Fruit fly (Drosophila melanogaster) whole organism, prepupa: ENCODE measurements around the gene CG4598.

ENCODE experiments used
- Blimp-1 ChIP-seq: fragments of 200-800 bp; sonication (Bioruptor generic); optimal IDR thresholded peaks from 3 replicates; lab custom pipeline; 2017; ENCODE audit warnings: missing biosample characterization, missing genetic modification characterization, mild to moderate bottlenecking, moderate library complexity, missing genetic modification reagents
- CG11294 ChIP-seq: fragments of 200-800 bp; sonication (Bioruptor generic); IDR thresholded peaks from 2 replicates; pipeline ENCODE4 v1.3.6; 2022; ENCODE audit warnings: missing biosample characterization, missing genetic modification characterization
- CG11762 ChIP-seq: fragments of 200-800 bp; sonication (Bioruptor generic); optimal IDR thresholded peaks from 3 replicates; lab custom pipeline; 2016; ENCODE audit warnings: missing biosample characterization, missing genetic modification characterization; ENCODE audit not compliant: insufficient read depth
- CG11902 ChIP-seq: fragments of 200-800 bp; sonication (Bioruptor generic); optimal IDR thresholded peaks from 3 replicates; lab custom pipeline; 2016; ENCODE audit warnings: missing biosample characterization, missing genetic modification characterization
- CG16779 ChIP-seq: fragments of 200-800 bp; sonication (Bioruptor generic); optimal IDR thresholded peaks from 3 replicates; lab custom pipeline; 2017; ENCODE audit warnings: missing biosample characterization, mild to moderate bottlenecking, missing genetic modification characterization
- CG31627 ChIP-seq: fragments of 200-800 bp; sonication (Bioruptor generic); optimal IDR thresholded peaks from 3 replicates; lab custom pipeline; 2016; ENCODE audit warnings: missing biosample characterization, missing genetic modification characterization
- CG32006 ChIP-seq: fragments of 200-800 bp; sonication (Bioruptor generic); optimal IDR thresholded peaks from 3 replicates; lab custom pipeline; 2017; ENCODE audit warnings: missing biosample characterization, mild to moderate bottlenecking, missing genetic modification characterization
- CG34406 ChIP-seq: fragments of 200-800 bp; sonication (Bioruptor generic); optimal IDR thresholded peaks from 3 replicates; lab custom pipeline; 2016; ENCODE audit warnings: missing biosample characterization, missing genetic modification characterization
- CG3919 ChIP-seq: fragments of 200-800 bp; sonication (Bioruptor generic); optimal IDR thresholded peaks from 3 replicates; lab custom pipeline; 2016; ENCODE audit warnings: missing biosample characterization, missing genetic modification characterization
- CG6792 ChIP-seq: fragments of 200-800 bp; sonication (Bioruptor generic); optimal IDR thresholded peaks from 3 replicates; lab custom pipeline; 2016; ENCODE audit warnings: missing biosample characterization, missing genetic modification characterization
- CG6808 ChIP-seq: fragments of 200-800 bp; sonication (Bioruptor generic); optimal IDR thresholded peaks from 3 replicates; lab custom pipeline; 2017; ENCODE audit warnings: missing biosample characterization, missing genetic modification characterization, mild to moderate bottlenecking, moderate library complexity, missing genetic modification reagents
- CG6854 ChIP-seq: fragments of 200-800 bp; sonication (Bioruptor generic); optimal IDR thresholded peaks from 2 replicates; lab custom pipeline; 2017; ENCODE audit warnings: missing biosample characterization, mild to moderate bottlenecking, missing genetic modification characterization
- CG8119 ChIP-seq: fragments of 200-800 bp; sonication (Bioruptor generic); IDR thresholded peaks from 3 replicates; pipeline ENCODE4 v1.3.6; 2022; ENCODE audit warnings: missing biosample characterization, missing genetic modification characterization
- CG8319 ChIP-seq: fragments of 200-800 bp; sonication (Bioruptor generic); optimal IDR thresholded peaks from 3 replicates; lab custom pipeline; 2016; ENCODE audit warnings: missing biosample characterization, missing genetic modification characterization
- CG8632 ChIP-seq: fragments of 200-800 bp; sonication (Bioruptor generic); optimal IDR thresholded peaks from 3 replicates; lab custom pipeline; 2016; ENCODE audit warnings: missing biosample characterization, missing genetic modification characterization
- CG9139 ChIP-seq: fragments of 200-800 bp; sonication (Bioruptor generic); optimal IDR thresholded peaks from 3 replicates; lab custom pipeline; 2017; ENCODE audit warnings: missing biosample characterization, mild to moderate bottlenecking, missing genetic modification characterization
- Eip75B ChIP-seq: fragments of 200-800 bp; sonication (Bioruptor generic); optimal IDR thresholded peaks from 3 replicates; lab custom pipeline; 2016; ENCODE audit warnings: missing biosample characterization, missing genetic modification characterization
- Eip78C ChIP-seq: fragments of 200-800 bp; sonication (Bioruptor generic); peaks from one replicate; lab custom pipeline; 2016; ENCODE audit warnings: missing biosample characterization, missing genetic modification characterization
- Eip93F ChIP-seq: fragments of 200-800 bp; sonication (Bioruptor generic); optimal IDR thresholded peaks from 2 replicates; lab custom pipeline; 2016; ENCODE audit warnings: missing biosample characterization, mild to moderate bottlenecking, missing genetic modification characterization
- Ets96B ChIP-seq: fragments of 200-800 bp; optimal IDR thresholded peaks from 2 replicates; lab custom pipeline; 2019; ENCODE audit warnings: missing biosample characterization, mild to moderate bottlenecking, missing genetic modification characterization, moderate library complexity
- Gug ChIP-seq: fragments of 200-800 bp; sonication (Bioruptor generic); IDR thresholded peaks from 2 replicates; pipeline ENCODE4 v1.3.6; 2022; ENCODE audit warnings: missing biosample characterization, missing genetic modification characterization
- Hr38 ChIP-seq: sonication (Bioruptor generic); optimal IDR thresholded peaks from 2 replicates; lab custom pipeline; 2016; ENCODE audit warnings: missing biosample characterization, missing genetic modification characterization
- Hr39 ChIP-seq: fragments of 200-800 bp; sonication (Bioruptor generic); optimal IDR thresholded peaks from 2 replicates; lab custom pipeline; 2016; ENCODE audit warnings: missing biosample characterization, missing genetic modification characterization
- Hr4 ChIP-seq: fragments of 200-800 bp; sonication (Bioruptor generic); optimal IDR thresholded peaks from 3 replicates; lab custom pipeline; 2016; ENCODE audit warnings: missing biosample characterization, missing genetic modification characterization
- Lpt ChIP-seq: fragments of 200-800 bp; sonication (Bioruptor generic); optimal IDR thresholded peaks from 3 replicates; lab custom pipeline; 2016; ENCODE audit warnings: missing biosample characterization, missing genetic modification characterization
- Met ChIP-seq: fragments of 200-800 bp; sonication (Bioruptor generic); optimal IDR thresholded peaks from 3 replicates; lab custom pipeline; 2016; ENCODE audit warnings: missing biosample characterization, missing genetic modification characterization
- OdsH ChIP-seq: fragments of 200-800 bp; sonication (Bioruptor generic); optimal IDR thresholded peaks from 3 replicates; lab custom pipeline; 2016; ENCODE audit warnings: missing biosample characterization, missing genetic modification characterization
- Smox ChIP-seq: fragments of 200-800 bp; sonication (Bioruptor generic); optimal IDR thresholded peaks from 3 replicates; lab custom pipeline; 2016; ENCODE audit warnings: missing biosample characterization, missing genetic modification characterization
- Sox102F ChIP-seq: fragments of 200-800 bp; sonication (Bioruptor generic); optimal IDR thresholded peaks from 2 replicates; lab custom pipeline; 2016; ENCODE audit warnings: missing biosample characterization, mild to moderate bottlenecking, missing genetic modification characterization
- Sox14 ChIP-seq: fragments of 200-800 bp; sonication (Bioruptor generic); optimal IDR thresholded peaks from 3 replicates; lab custom pipeline; 2016; ENCODE audit warnings: missing biosample characterization, missing genetic modification characterization
- Sox15 ChIP-seq: fragments of 200-800 bp; sonication (Bioruptor generic); optimal IDR thresholded peaks from 3 replicates; lab custom pipeline; 2016; ENCODE audit warnings: missing biosample characterization, missing genetic modification characterization
- achi ChIP-seq: fragments of 200-800 bp; sonication (Bioruptor generic); optimal IDR thresholded peaks from 3 replicates; lab custom pipeline; 2016; ENCODE audit warnings: missing biosample characterization, missing genetic modification characterization
- acj6 ChIP-seq: fragments of 200-800 bp; sonication (Bioruptor generic); optimal IDR thresholded peaks from 3 replicates; lab custom pipeline; 2016; ENCODE audit warnings: missing biosample characterization, missing genetic modification characterization
- cyc ChIP-seq: fragments of 200-800 bp; sonication (Bioruptor generic); optimal IDR thresholded peaks from 3 replicates; lab custom pipeline; 2016; ENCODE audit warnings: missing biosample characterization, missing genetic modification characterization
- dac ChIP-seq: fragments of 200-800 bp; sonication (Bioruptor generic); optimal IDR thresholded peaks from 2 replicates; lab custom pipeline; 2017; ENCODE audit warnings: missing biosample characterization, mild to moderate bottlenecking, missing genetic modification characterization
- eg ChIP-seq: fragments of 200-800 bp; sonication (Bioruptor generic); IDR thresholded peaks from 3 replicates; pipeline ENCODE4 v1.3.6; 2022; ENCODE audit warnings: missing biosample characterization, missing genetic modification characterization
- esn ChIP-seq: fragments of 200-800 bp; sonication (Bioruptor generic); optimal IDR thresholded peaks from 2 replicates; lab custom pipeline; 2016; ENCODE audit warnings: missing biosample characterization, mild to moderate bottlenecking, missing genetic modification characterization, moderate library complexity
- fkh ChIP-seq: fragments of 200-800 bp; sonication (Bioruptor generic); optimal IDR thresholded peaks from 3 replicates; lab custom pipeline; 2017; ENCODE audit warnings: missing biosample characterization, mild to moderate bottlenecking, missing genetic modification characterization, moderate library complexity
- lz ChIP-seq: fragments of 200-800 bp; sonication (Bioruptor generic); optimal IDR thresholded peaks from 3 replicates; lab custom pipeline; 2016; ENCODE audit warnings: missing biosample characterization, missing genetic modification characterization
- net ChIP-seq: fragments of 200-800 bp; sonication (Bioruptor generic); optimal IDR thresholded peaks from 3 replicates; lab custom pipeline; 2016; ENCODE audit warnings: missing biosample characterization, missing genetic modification characterization
- pdm3 ChIP-seq: fragments of 200-800 bp; sonication (Bioruptor generic); optimal IDR thresholded peaks from 3 replicates; lab custom pipeline; 2016; ENCODE audit warnings: missing biosample characterization, missing genetic modification characterization
- salr ChIP-seq, 2 experiments: fragments of 200-800 bp; sonication (Bioruptor generic); optimal IDR thresholded peaks; 3 replicates each; lab custom pipeline; 2016 to 2018; ENCODE audit warnings: missing biosample characterization in 2 of 2, missing genetic modification characterization in 2 of 2, mild to moderate bottlenecking in 1 of 2
- spab ChIP-seq: fragments of 200-800 bp; sonication (Bioruptor generic); optimal IDR thresholded peaks from 2 replicates; lab custom pipeline; 2017; ENCODE audit warnings: missing biosample characterization, mild to moderate bottlenecking, missing genetic modification characterization, missing genetic modification reagents
- ss ChIP-seq, 2 experiments: fragments of 200-800 bp; sonication (Bioruptor generic); optimal IDR thresholded peaks; 2 replicates in 1 of 2; 3 replicates in 1 of 2; lab custom pipeline; 2017 to 2018; ENCODE audit warnings: mild to moderate bottlenecking in 2 of 2, missing biosample characterization in 2 of 2, missing genetic modification characterization in 2 of 2, moderate library complexity in 1 of 2
- svp ChIP-seq: fragments of 200-800 bp; sonication (Bioruptor generic); peaks from one replicate; lab custom pipeline; 2016; ENCODE audit warnings: missing biosample characterization, missing genetic modification characterization
- vri ChIP-seq: fragments of 200-800 bp; sonication (Bioruptor generic); optimal IDR thresholded peaks from 3 replicates; lab custom pipeline; 2016; ENCODE audit warnings: missing biosample characterization, mild to moderate bottlenecking, missing genetic modification characterization

CG4598 gene

dm6 chr2L:9956993-9957652 is 38.7 kb downstream of the CG4598 start, which contains the start of the genes CG4658 and CG5846 (continued):
- TF ChIP-seq CG6808 (GFP tag; lab: Kevin White, UChicago) (peak; percentile 74), Hr38 (no peak), CG8319 (GFP tag; lab: Kevin White, UChicago) (peak; percentile 79), CG9139 (GFP tag; lab: Kevin White, UChicago) (no peak), CG3919 (GFP tag; lab: Kevin White, UChicago) (peak; percentile 94), Hr39 (GFP tag; lab: Kevin White, UChicago) (peak; percentile 90), dac (peak; percentile 50), Met (GFP tag; lab: Kevin White, UChicago) (peak; percentile 96), Smox (GFP tag; lab: Kevin White, UChicago) (peak; percentile 93)

- TF ChIP-seq vri (GFP tag; lab: Kevin White, UChicago) (no peak), svp (peak; percentile 95)
These were observed 42.3 kb downstream of the CG4598 start for dm6 chr2L:9960758-9961157.

- TF ChIP-seq CG11762 (GFP tag; lab: Kevin White, UChicago), result no peak
- TF ChIP-seq Blimp-1, result no peak
- TF ChIP-seq cyc (GFP tag; lab: Kevin White, UChicago), result no peak
- no peak for TF ChIP-seq CG34406 (GFP tag; lab: Kevin White, UChicago)
- TF ChIP-seq ss (GFP tag; optimal IDR thresholded peaks at IDR 0.05; lab: Kevin White, UChicago), result no peak
- TF ChIP-seq esn (GFP tag; lab: Kevin White, UChicago), result peak; percentile 36
- no peak for TF ChIP-seq Hr38
- no peak for TF ChIP-seq Smox (GFP tag; lab: Kevin White, UChicago)
- TF ChIP-seq CG6792 (GFP tag; lab: Kevin White, UChicago), result no peak
- no peak for TF ChIP-seq Sox14
- no peak for TF ChIP-seq Lpt (GFP tag; lab: Kevin White, UChicago)
- no peak for TF ChIP-seq CG32006 (GFP tag; lab: Kevin White, UChicago)
- no peak for TF ChIP-seq vri (GFP tag; lab: Kevin White, UChicago)
- TF ChIP-seq Met (GFP tag; lab: Kevin White, UChicago), result peak; percentile 25
- TF ChIP-seq pdm3, result peak; percentile 9
- TF ChIP-seq lz (GFP tag; lab: Kevin White, UChicago), result no peak
- TF ChIP-seq achi (GFP tag; lab: Kevin White, UChicago), result peak; percentile 13
- no peak for TF ChIP-seq CG8119 (GFP tag; lab: Robert Waterston, UW)
- TF ChIP-seq Gug (GFP tag; lab: Robert Waterston, UW), result no peak
- no peak for TF ChIP-seq Eip75B
- no peak for TF ChIP-seq CG3919 (GFP tag; lab: Kevin White, UChicago)
- no peak for TF ChIP-seq Eip93F (GFP tag; lab: Kevin White, UChicago)
- TF ChIP-seq svp, result peak; percentile 69
- TF ChIP-seq Hr4 (GFP tag; lab: Kevin White, UChicago), result no peak
- TF ChIP-seq dac, result no peak
- no peak for TF ChIP-seq Hr39 (GFP tag; lab: Kevin White, UChicago)
- TF ChIP-seq CG6854 (GFP tag; lab: Kevin White, UChicago), result peak; percentile 50
- no peak for TF ChIP-seq salr (GFP tag; optimal IDR thresholded peaks at IDR 0.05; lab: Kevin White, UChicago)
- no peak for TF ChIP-seq spab (GFP tag; lab: Kevin White, UChicago)
- no peak for TF ChIP-seq CG16779 (tag; lab: Kevin White, UChicago)
- no peak for TF ChIP-seq CG8632 (GFP tag; lab: Kevin White, UChicago)
- no peak for TF ChIP-seq fkh (GFP tag; lab: Kevin White, UChicago)
- no peak for TF ChIP-seq CG11294 (GFP tag; lab: Robert Waterston, UW)
- TF ChIP-seq CG6808 (GFP tag; lab: Kevin White, UChicago), result no peak
- no peak for TF ChIP-seq Sox102F
- no peak for TF ChIP-seq CG11902 (GFP tag; lab: Kevin White, UChicago)
- TF ChIP-seq acj6 (GFP tag; lab: Kevin White, UChicago), result no peak
- no peak for TF ChIP-seq net
- TF ChIP-seq OdsH (GFP tag; lab: Kevin White, UChicago), result peak; percentile 6
- TF ChIP-seq Ets96B, result no peak
- TF ChIP-seq Eip78C, result peak; percentile 72
- no peak for TF ChIP-seq eg (GFP tag; lab: Robert Waterston, UW)
- TF ChIP-seq CG31627 (GFP tag; lab: Kevin White, UChicago), result no peak
- TF ChIP-seq Sox15 (GFP tag; lab: Kevin White, UChicago), result no peak
These were observed 45.2 kb downstream of the CG4598 start, which contains the start of gene CG5850 for dm6 chr2L:9963603-9964042. Gene CG5850 (minus strand): TSS chr2L:9963949.
